Fruit fly (Drosophila melanogaster): ENCODE data around the gene ed.

ed gene

dm6 chr2L:4028026-4028425 is 3.2 kb upstream of the ed start (continued):
- TF ChIP-seq oc (tag; optimal IDR thresholded peaks at IDR 0.05) (no peak), her (GFP tag; optimal IDR thresholded peaks at IDR 0.05) (no peak), vfl (GFP tag; optimal IDR thresholded peaks at IDR 0.05) (no peak), Drgx (GFP tag; IDR thresholded peaks at IDR 0.05) (peak; percentile 49; the same call in 1 of the 2 replicates), Trl (optimal IDR thresholded peaks at IDR 0.05) (peak in 1 of 2 experiments; percentile 23), Trl (GFP tag; optimal IDR thresholded peaks at IDR 0.05) (no peak), cwo (GFP tag; optimal IDR thresholded peaks at IDR 0.05) (no peak), phol (tag; optimal IDR thresholded peaks at IDR 0.05) (no peak), eve (GFP tag; optimal IDR thresholded peaks at IDR 0.05) (no peak), CG1529 (GFP tag; optimal IDR thresholded peaks at IDR 0.05) (no peak), CG1792 (GFP tag; optimal IDR thresholded peaks at IDR 0.05) (no peak), CG14710 (tag; optimal IDR thresholded peaks at IDR 0.05) (no peak), gem (tag; optimal IDR thresholded peaks at IDR 0.05) (no peak), CG12659 (GFP tag; optimal IDR thresholded peaks at IDR 0.05) (no peak), crol (GFP tag; IDR thresholded peaks at IDR 0.05) (no peak), mirr (GFP tag; optimal IDR thresholded peaks at IDR 0.05) (no peak), CG11247 (GFP tag; IDR thresholded peaks at IDR 0.05) (no peak), grau (tag; optimal IDR thresholded peaks at IDR 0.05) (peak; percentile 1), CG11696 (GFP tag; IDR thresholded peaks at IDR 0.05) (no peak), Gsc (GFP tag; IDR thresholded peaks at IDR 0.05) (no peak), hkb (optimal IDR thresholded peaks at IDR 0.05) (no peak), hkb (GFP tag; IDR thresholded peaks at IDR 0.05) (no peak), cg (GFP tag; optimal IDR thresholded peaks at IDR 0.05) (no peak), CG17568 (GFP tag; optimal IDR thresholded peaks at IDR 0.05) (no peak), zf30C (GFP tag; optimal IDR thresholded peaks at IDR 0.05) (no peak), CG30403 (GFP tag; optimal IDR thresholded peaks at IDR 0.05) (no peak), CG10321 (GFP tag; IDR thresholded peaks at IDR 0.05) (no peak), caup (GFP tag; optimal IDR thresholded peaks at IDR 0.05; ENCODE audit: severe bottlenecking) (no peak), al (GFP tag; IDR thresholded peaks at IDR 0.05) (no peak), CG17186 (GFP tag; optimal IDR thresholded peaks at IDR 0.05) (no peak), pan (optimal IDR thresholded peaks at IDR 0.05) (no peak), pan (GFP tag; optimal IDR thresholded peaks at IDR 0.05 in 1 of 2, IDR thresholded peaks at IDR 0.05 in 1 of 2) (no peak), tin (GFP tag; optimal IDR thresholded peaks at IDR 0.05) (no peak), ara (GFP tag; IDR thresholded peaks at IDR 0.05) (no peak), Meics (GFP tag; optimal IDR thresholded peaks at IDR 0.05) (no peak), danr (GFP tag; IDR thresholded peaks at IDR 0.05) (no peak), CG7372 (GFP tag; IDR thresholded peaks at IDR 0.05) (no peak), en (GFP tag; optimal IDR thresholded peaks at IDR 0.05) (no peak)

- peak; percentile 64 for TF ChIP-seq CG1832 (GFP tag; optimal IDR thresholded peaks at IDR 0.05)
- TF ChIP-seq Trl (optimal IDR thresholded peaks at IDR 0.05), result peak in 1 of 2 experiments; percentile 16
- TF ChIP-seq Trl (GFP tag; optimal IDR thresholded peaks at IDR 0.05), result no peak
- no peak for TF ChIP-seq CG43689 (GFP tag; IDR thresholded peaks at IDR 0.05)
- 0 out of 4 replicates have a peak, but pooled peaks have one; percentile 43 for TF ChIP-seq chinmo (GFP tag; IDR thresholded peaks at IDR 0.05; ENCODE audit: partially characterized antibody)
- TF ChIP-seq tll (GFP tag; optimal IDR thresholded peaks at IDR 0.05), result peak in 1 of 2 experiments; percentile 33
- TF ChIP-seq ind (GFP tag; optimal IDR thresholded peaks at IDR 0.05), result no peak
- no peak for TF ChIP-seq hth (optimal IDR thresholded peaks at IDR 0.05)
- TF ChIP-seq CG3838 (GFP tag; optimal IDR thresholded peaks at IDR 0.05), result no peak
- TF ChIP-seq Deaf1 (tag; optimal IDR thresholded peaks at IDR 0.05), result no peak
- TF ChIP-seq pb (GFP tag; optimal IDR thresholded peaks at IDR 0.05), result no peak
- TF ChIP-seq Elba2 (GFP tag; optimal IDR thresholded peaks at IDR 0.05), result peak; percentile 71
- no peak for TF ChIP-seq so (GFP tag; IDR thresholded peaks at IDR 0.05)
- TF ChIP-seq CG15479 (GFP tag; optimal IDR thresholded peaks at IDR 0.05), result peak; percentile 77
- no peak for TF ChIP-seq CG14667 (GFP tag; IDR thresholded peaks at IDR 0.05)
- TF ChIP-seq Hr78 (GFP tag; optimal IDR thresholded peaks at IDR 0.05), result no peak
- peak; percentile 63 for TF ChIP-seq psq (GFP tag; optimal IDR thresholded peaks at IDR 0.05)
- TF ChIP-seq CG17802 (tag; optimal IDR thresholded peaks at IDR 0.05), result no peak
Observed at dm6 chr2L:4028697-4029096, 2.5 kb upstream of the ed start.
